Worm (Caenorhabditis elegans): ENCODE data around the gene Y41D4A.6.

DNA sequence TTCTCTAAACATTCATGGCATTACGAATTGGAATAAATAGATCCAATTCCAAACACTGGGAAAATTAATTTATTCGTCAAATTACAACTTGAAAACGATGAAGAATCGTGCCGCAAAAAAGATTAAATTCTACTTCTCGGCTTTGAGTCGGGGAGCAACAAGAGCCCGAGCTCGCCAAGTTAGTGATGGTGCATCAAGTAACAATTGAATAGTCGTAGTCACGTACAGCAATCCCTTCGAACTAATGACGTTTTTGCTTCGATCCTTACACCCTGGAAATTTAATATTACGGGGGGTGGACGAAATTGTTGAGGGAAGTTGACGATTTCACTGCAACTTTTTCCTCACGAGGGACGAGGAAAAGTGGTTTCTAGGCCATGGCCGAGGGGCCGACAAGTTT, 53.7 kb downstream of the Y41D4A.6 start:
- TF ChIP-seq nhr-11 (tag; optimal IDR thresholded peaks at IDR 0.05) (no peak), ceh-2 (tag; optimal IDR thresholded peaks at IDR 0.05) (no peak), C38D4.7 (GFP tag; optimal IDR thresholded peaks at IDR 0.05) (no peak), unc-3 (GFP tag; conservative IDR thresholded peaks at IDR 0.05) (no peak), unc-3 (tag; optimal IDR thresholded peaks at IDR 0.05) (no peak), K02D7.2 (tag; optimal IDR thresholded peaks at IDR 0.05) (no peak), nfya-1 (tag; optimal IDR thresholded peaks at IDR 0.05) (no peak), pha-4 (tag; optimal IDR thresholded peaks at IDR 0.05) (no peak), sox-2 (GFP tag; IDR thresholded peaks at IDR 0.05) (no peak), npax-4 (tag; optimal IDR thresholded peaks at IDR 0.05) (no peak)
